Fruit fly (Drosophila melanogaster): Measurements from ENCODE around the gene Uch.

Uch gene

dm6 chr2L:2226259-2227121 lies 12.5 kb upstream of the Uch start, which contains the start of the genes CG15387 and sau (continued):
- TF ChIP-seq prd (optimal IDR thresholded peaks at IDR 0.05), result no peak
- TF ChIP-seq prd (GFP tag; IDR thresholded peaks at IDR 0.05), result peak; percentile 88
- peak; percentile 88 for TF ChIP-seq Xrp1 (GFP tag; IDR thresholded peaks at IDR 0.05)
- peak; percentile 71 for TF ChIP-seq psq (GFP tag; optimal IDR thresholded peaks at IDR 0.05)
- TF ChIP-seq CG31388 (GFP tag; optimal IDR thresholded peaks at IDR 0.05), result peak; percentile 73
- TF ChIP-seq CG1792 (GFP tag; optimal IDR thresholded peaks at IDR 0.05), result peak; percentile 77
- peak; percentile 58 for TF ChIP-seq salm (tag; optimal IDR thresholded peaks at IDR 0.05)
- peak; percentile 85 for TF ChIP-seq Mes4 (GFP tag; optimal IDR thresholded peaks at IDR 0.05)
- peak; percentile 86 for TF ChIP-seq grau (tag; optimal IDR thresholded peaks at IDR 0.05)
- TF ChIP-seq NC2β (GFP tag; optimal IDR thresholded peaks at IDR 0.05), result peak; percentile 90
- no peak for TF ChIP-seq CG11696 (GFP tag; IDR thresholded peaks at IDR 0.05)
- TF ChIP-seq bigmax (GFP tag; optimal IDR thresholded peaks at IDR 0.05), result no peak
- TF ChIP-seq CG6272 (GFP tag; IDR thresholded peaks at IDR 0.05), result peak; percentile 77
- peak; percentile 86 for TF ChIP-seq Fer3 (tag; optimal IDR thresholded peaks at IDR 0.05)
- peak; percentile 95 for TF ChIP-seq CG14710 (tag; optimal IDR thresholded peaks at IDR 0.05)
- TF ChIP-seq jigr1 (GFP tag; IDR thresholded peaks at IDR 0.05), result no peak
- no peak for TF ChIP-seq Gsc (GFP tag; IDR thresholded peaks at IDR 0.05)
- TF ChIP-seq klu (GFP tag; IDR thresholded peaks at IDR 0.05), result peak; percentile 67
- peak; percentile 86 for TF ChIP-seq CG12299 (tag; optimal IDR thresholded peaks at IDR 0.05)
- peak; percentile 58 for TF ChIP-seq danr (GFP tag; IDR thresholded peaks at IDR 0.05)
- peak; percentile 85 for TF ChIP-seq CG8924 (tag; optimal IDR thresholded peaks at IDR 0.05)
- TF ChIP-seq caup (GFP tag; optimal IDR thresholded peaks at IDR 0.05; ENCODE audit: severe bottlenecking), result peak; percentile 88
- peak; percentile 90 for TF ChIP-seq CG12659 (GFP tag; optimal IDR thresholded peaks at IDR 0.05)
- TF ChIP-seq dimm (GFP tag; IDR thresholded peaks at IDR 0.05), result no peak
- peak; percentile 60 for TF ChIP-seq Sin3A (optimal IDR thresholded peaks at IDR 0.05)
- peak; percentile 94 for TF ChIP-seq lilli (GFP tag; optimal IDR thresholded peaks at IDR 0.05)
- peak; percentile 41 for TF ChIP-seq CG8359 (GFP tag; optimal IDR thresholded peaks at IDR 0.05; ENCODE audit: borderline replicate concordance)
- no peak for TF ChIP-seq CkIIα-i1 (GFP tag; IDR thresholded peaks at IDR 0.05)
- peak; percentile 90 for TF ChIP-seq MBD-R2 (GFP tag; IDR thresholded peaks at IDR 0.05)
- TF ChIP-seq Ravus (GFP tag; IDR thresholded peaks at IDR 0.05), result peak; percentile 46
- peak; percentile 91 for TF ChIP-seq CG1602 (GFP tag; optimal IDR thresholded peaks at IDR 0.05)
- TF ChIP-seq Awh (GFP tag; IDR thresholded peaks at IDR 0.05), result peak; percentile 65
- TF ChIP-seq trh (GFP tag; optimal IDR thresholded peaks at IDR 0.05), result peak; percentile 41
- peak; percentile 90 for TF ChIP-seq slp2 (GFP tag; optimal IDR thresholded peaks at IDR 0.05)
- TF ChIP-seq CG15479 (GFP tag; optimal IDR thresholded peaks at IDR 0.05), result peak; percentile 16
- TF ChIP-seq Kr (GFP tag; optimal IDR thresholded peaks at IDR 0.05), result no peak
- TF ChIP-seq Ssrp (tag; optimal IDR thresholded peaks at IDR 0.05), result peak; percentile 81
- TF ChIP-seq mam (GFP tag; optimal IDR thresholded peaks at IDR 0.05), result peak; percentile 95
- TF ChIP-seq E2f1 (GFP tag; IDR thresholded peaks at IDR 0.05), result peak; percentile 80
- peak; percentile 85 for TF ChIP-seq CG31441 (GFP tag; IDR thresholded peaks at IDR 0.05)
- TF ChIP-seq CG4820 (GFP tag; optimal IDR thresholded peaks at IDR 0.05), result peak; percentile 79
- TF ChIP-seq Ptx1 (GFP tag; IDR thresholded peaks at IDR 0.05), result peak; percentile 84
- TF ChIP-seq D19A (tag; optimal IDR thresholded peaks at IDR 0.05), result peak; percentile 66
- peak; percentile 61 for TF ChIP-seq kni (GFP tag; optimal IDR thresholded peaks at IDR 0.05)
- peak; percentile 91 for TF ChIP-seq Chrac-16 (GFP tag; optimal IDR thresholded peaks at IDR 0.05)
- peak; percentile 89 for TF ChIP-seq CG12155 (GFP tag; optimal IDR thresholded peaks at IDR 0.05)
- peak; percentile 83 for TF ChIP-seq CG18262 (tag; optimal IDR thresholded peaks at IDR 0.05)
- peak; percentile 64; the same call in 1 of the 3 replicates for TF ChIP-seq CG7357 (GFP tag; IDR thresholded peaks at IDR 0.05)
- TF ChIP-seq Nf-YB (GFP tag; optimal IDR thresholded peaks at IDR 0.05), result peak; percentile 64
- TF ChIP-seq nmo (GFP tag; optimal IDR thresholded peaks at IDR 0.05), result peak; percentile 91
